Worm (Caenorhabditis elegans) whole organism, midembryonic: ENCODE data around the gene ints-13.

ENCODE experiments used
- T22C8.4 ChIP-seq: fragments of 200-800 bp; sonication (Bioruptor generic); IDR thresholded peaks from 2 replicates; pipeline ENCODE4 v1.3.6; 2022; ENCODE audit warnings: missing genetic modification characterization, missing compliant biosample characterization
- klf-2 ChIP-seq: fragments of 200-800 bp; sonication (Bioruptor generic); conservative IDR thresholded peaks from 2 replicates; pipeline ENCODE4 v1.3.6; 2022; ENCODE audit warnings: missing genetic modification reagents, missing genetic modification characterization, missing compliant biosample characterization

- no peak for TF ChIP-seq klf-2
- TF ChIP-seq T22C8.4 (GFP tag; lab: Robert Waterston, UW), result no peak
Observed at ce11 chrIV:202921-203652, 34.2 kb downstream of the ints-13 start, which contains the start of gene gfrp-1.
